Fruit fly (Drosophila melanogaster) whole organism, prepupa: ENCODE measurements around the gene Sik2.
A peak's percentile ranks its signal among the peaks of the same experiment; 100 is the strongest.

ENCODE experiments used
- CG10631 ChIP-seq: fragments of 200-800 bp; sonication (Bioruptor generic); optimal IDR thresholded peaks from 2 replicates; lab custom pipeline; 2016; ENCODE audit warnings: missing biosample characterization, missing genetic modification characterization
- CG10669 ChIP-seq: fragments of 200-800 bp; sonication (Bioruptor generic); optimal IDR thresholded peaks from 3 replicates; lab custom pipeline; 2018; ENCODE audit warnings: missing biosample characterization, mild to moderate bottlenecking, missing genetic modification characterization, moderate library complexity
- CG11902 ChIP-seq: fragments of 200-800 bp; sonication (Bioruptor generic); optimal IDR thresholded peaks from 3 replicates; lab custom pipeline; 2016; ENCODE audit warnings: missing biosample characterization, missing genetic modification characterization
- CG1621 ChIP-seq: fragments of 200-800 bp; sonication (Bioruptor generic); optimal IDR thresholded peaks from 3 replicates; lab custom pipeline; 2018; ENCODE audit warnings: missing biosample characterization, mild to moderate bottlenecking, missing genetic modification characterization
- CG16779 ChIP-seq: fragments of 200-800 bp; sonication (Bioruptor generic); optimal IDR thresholded peaks from 3 replicates; lab custom pipeline; 2017; ENCODE audit warnings: missing biosample characterization, mild to moderate bottlenecking, missing genetic modification characterization
- CG3032 ChIP-seq: fragments of 200-800 bp; optimal IDR thresholded peaks from 2 replicates; lab custom pipeline; 2019; ENCODE audit warnings: missing biosample characterization, mild to moderate bottlenecking, missing genetic modification characterization, moderate library complexity
- CG31627 ChIP-seq: fragments of 200-800 bp; sonication (Bioruptor generic); optimal IDR thresholded peaks from 3 replicates; lab custom pipeline; 2016; ENCODE audit warnings: missing biosample characterization, missing genetic modification characterization
- CG32006 ChIP-seq: fragments of 200-800 bp; sonication (Bioruptor generic); optimal IDR thresholded peaks from 3 replicates; lab custom pipeline; 2017; ENCODE audit warnings: missing biosample characterization, mild to moderate bottlenecking, missing genetic modification characterization
- CG3919 ChIP-seq: fragments of 200-800 bp; sonication (Bioruptor generic); optimal IDR thresholded peaks from 3 replicates; lab custom pipeline; 2016; ENCODE audit warnings: missing biosample characterization, missing genetic modification characterization
- CG4318 ChIP-seq: fragments of 200-800 bp; sonication (Bioruptor generic); optimal IDR thresholded peaks from 3 replicates; lab custom pipeline; 2017; ENCODE audit warnings: missing biosample characterization, mild to moderate bottlenecking, missing genetic modification characterization
- CG6163 ChIP-seq: fragments of 200-800 bp; sonication (Bioruptor generic); IDR thresholded peaks from 3 replicates; pipeline ENCODE4 v1.3.6; 2022; ENCODE audit warnings: missing biosample characterization, missing genetic modification characterization
- CG6276 ChIP-seq: fragments of 200-800 bp; sonication (Bioruptor generic); optimal IDR thresholded peaks from 2 replicates; lab custom pipeline; 2017; ENCODE audit warnings: missing biosample characterization, mild to moderate bottlenecking, missing genetic modification characterization
- CG6792 ChIP-seq: fragments of 200-800 bp; sonication (Bioruptor generic); optimal IDR thresholded peaks from 3 replicates; lab custom pipeline; 2016; ENCODE audit warnings: missing biosample characterization, missing genetic modification characterization
- CG6808 ChIP-seq: fragments of 200-800 bp; sonication (Bioruptor generic); optimal IDR thresholded peaks from 3 replicates; lab custom pipeline; 2017; ENCODE audit warnings: missing biosample characterization, missing genetic modification characterization, mild to moderate bottlenecking, moderate library complexity, missing genetic modification reagents
- CG6854 ChIP-seq: fragments of 200-800 bp; sonication (Bioruptor generic); optimal IDR thresholded peaks from 2 replicates; lab custom pipeline; 2017; ENCODE audit warnings: missing biosample characterization, mild to moderate bottlenecking, missing genetic modification characterization
- CG7368 ChIP-seq: fragments of 200-800 bp; sonication (Bioruptor generic); optimal IDR thresholded peaks from 3 replicates; lab custom pipeline; 2016; ENCODE audit warnings: missing biosample characterization, missing genetic modification characterization
- CG8319 ChIP-seq: fragments of 200-800 bp; sonication (Bioruptor generic); optimal IDR thresholded peaks from 3 replicates; lab custom pipeline; 2016; ENCODE audit warnings: missing biosample characterization, missing genetic modification characterization
- CG8632 ChIP-seq: fragments of 200-800 bp; sonication (Bioruptor generic); optimal IDR thresholded peaks from 3 replicates; lab custom pipeline; 2016; ENCODE audit warnings: missing biosample characterization, missing genetic modification characterization
- CG9139 ChIP-seq: fragments of 200-800 bp; sonication (Bioruptor generic); optimal IDR thresholded peaks from 3 replicates; lab custom pipeline; 2017; ENCODE audit warnings: missing biosample characterization, mild to moderate bottlenecking, missing genetic modification characterization
- Eip75B ChIP-seq: fragments of 200-800 bp; sonication (Bioruptor generic); optimal IDR thresholded peaks from 3 replicates; lab custom pipeline; 2016; ENCODE audit warnings: missing biosample characterization, missing genetic modification characterization
- Ets96B ChIP-seq: fragments of 200-800 bp; optimal IDR thresholded peaks from 2 replicates; lab custom pipeline; 2019; ENCODE audit warnings: missing biosample characterization, mild to moderate bottlenecking, missing genetic modification characterization, moderate library complexity
- Gug ChIP-seq: fragments of 200-800 bp; sonication (Bioruptor generic); IDR thresholded peaks from 2 replicates; pipeline ENCODE4 v1.3.6; 2022; ENCODE audit warnings: missing biosample characterization, missing genetic modification characterization
- Hr38 ChIP-seq: sonication (Bioruptor generic); optimal IDR thresholded peaks from 2 replicates; lab custom pipeline; 2016; ENCODE audit warnings: missing biosample characterization, missing genetic modification characterization
- Hr39 ChIP-seq: fragments of 200-800 bp; sonication (Bioruptor generic); optimal IDR thresholded peaks from 2 replicates; lab custom pipeline; 2016; ENCODE audit warnings: missing biosample characterization, missing genetic modification characterization
- Hr4 ChIP-seq: fragments of 200-800 bp; sonication (Bioruptor generic); optimal IDR thresholded peaks from 3 replicates; lab custom pipeline; 2016; ENCODE audit warnings: missing biosample characterization, missing genetic modification characterization
- Lpt ChIP-seq: fragments of 200-800 bp; sonication (Bioruptor generic); optimal IDR thresholded peaks from 3 replicates; lab custom pipeline; 2016; ENCODE audit warnings: missing biosample characterization, missing genetic modification characterization
- OdsH ChIP-seq: fragments of 200-800 bp; sonication (Bioruptor generic); optimal IDR thresholded peaks from 3 replicates; lab custom pipeline; 2016; ENCODE audit warnings: missing biosample characterization, missing genetic modification characterization
- Smox ChIP-seq: fragments of 200-800 bp; sonication (Bioruptor generic); optimal IDR thresholded peaks from 3 replicates; lab custom pipeline; 2016; ENCODE audit warnings: missing biosample characterization, missing genetic modification characterization
- Sox102F ChIP-seq: fragments of 200-800 bp; sonication (Bioruptor generic); optimal IDR thresholded peaks from 2 replicates; lab custom pipeline; 2016; ENCODE audit warnings: missing biosample characterization, mild to moderate bottlenecking, missing genetic modification characterization
- Sox15 ChIP-seq: fragments of 200-800 bp; sonication (Bioruptor generic); optimal IDR thresholded peaks from 3 replicates; lab custom pipeline; 2016; ENCODE audit warnings: missing biosample characterization, missing genetic modification characterization
- achi ChIP-seq: fragments of 200-800 bp; sonication (Bioruptor generic); optimal IDR thresholded peaks from 3 replicates; lab custom pipeline; 2016; ENCODE audit warnings: missing biosample characterization, missing genetic modification characterization
- acj6 ChIP-seq: fragments of 200-800 bp; sonication (Bioruptor generic); optimal IDR thresholded peaks from 3 replicates; lab custom pipeline; 2016; ENCODE audit warnings: missing biosample characterization, missing genetic modification characterization
- cyc ChIP-seq: fragments of 200-800 bp; sonication (Bioruptor generic); optimal IDR thresholded peaks from 3 replicates; lab custom pipeline; 2016; ENCODE audit warnings: missing biosample characterization, missing genetic modification characterization
- dac ChIP-seq: fragments of 200-800 bp; sonication (Bioruptor generic); optimal IDR thresholded peaks from 2 replicates; lab custom pipeline; 2017; ENCODE audit warnings: missing biosample characterization, mild to moderate bottlenecking, missing genetic modification characterization
- dsx ChIP-seq: fragments of 200-800 bp; optimal IDR thresholded peaks from 3 replicates; lab custom pipeline; 2019; ENCODE audit warnings: missing biosample characterization, mild to moderate bottlenecking, missing genetic modification characterization, moderate library complexity; ENCODE audit not compliant: poor library complexity, severe bottlenecking
- eg ChIP-seq: fragments of 200-800 bp; sonication (Bioruptor generic); IDR thresholded peaks from 3 replicates; pipeline ENCODE4 v1.3.6; 2022; ENCODE audit warnings: missing biosample characterization, missing genetic modification characterization
- esn ChIP-seq: fragments of 200-800 bp; sonication (Bioruptor generic); optimal IDR thresholded peaks from 2 replicates; lab custom pipeline; 2016; ENCODE audit warnings: missing biosample characterization, mild to moderate bottlenecking, missing genetic modification characterization, moderate library complexity
- fd59A ChIP-seq: fragments of 200-800 bp; sonication (Bioruptor generic); optimal IDR thresholded peaks from 2 replicates; lab custom pipeline; 2017; ENCODE audit warnings: missing biosample characterization, mild to moderate bottlenecking, missing genetic modification characterization, missing genetic modification reagents
- fd85E ChIP-seq: fragments of 200-800 bp; sonication (Bioruptor generic); optimal IDR thresholded peaks from 3 replicates; lab custom pipeline; 2016; ENCODE audit warnings: missing biosample characterization, missing genetic modification characterization
- fkh ChIP-seq: fragments of 200-800 bp; sonication (Bioruptor generic); optimal IDR thresholded peaks from 3 replicates; lab custom pipeline; 2017; ENCODE audit warnings: missing biosample characterization, mild to moderate bottlenecking, missing genetic modification characterization, moderate library complexity
- lz ChIP-seq: fragments of 200-800 bp; sonication (Bioruptor generic); optimal IDR thresholded peaks from 3 replicates; lab custom pipeline; 2016; ENCODE audit warnings: missing biosample characterization, missing genetic modification characterization
- ss ChIP-seq, 2 experiments: fragments of 200-800 bp; sonication (Bioruptor generic); optimal IDR thresholded peaks; 2 replicates in 1 of 2; 3 replicates in 1 of 2; lab custom pipeline; 2017 to 2018; ENCODE audit warnings: mild to moderate bottlenecking in 2 of 2, missing biosample characterization in 2 of 2, missing genetic modification characterization in 2 of 2, moderate library complexity in 1 of 2
- topi ChIP-seq: fragments of 200-800 bp; sonication (Bioruptor generic); optimal IDR thresholded peaks from 3 replicates; lab custom pipeline; 2016; ENCODE audit warnings: missing biosample characterization, missing genetic modification characterization
- vri ChIP-seq: fragments of 200-800 bp; sonication (Bioruptor generic); optimal IDR thresholded peaks from 3 replicates; lab custom pipeline; 2016; ENCODE audit warnings: missing biosample characterization, mild to moderate bottlenecking, missing genetic modification characterization

The Sik2 gene

DNA sequence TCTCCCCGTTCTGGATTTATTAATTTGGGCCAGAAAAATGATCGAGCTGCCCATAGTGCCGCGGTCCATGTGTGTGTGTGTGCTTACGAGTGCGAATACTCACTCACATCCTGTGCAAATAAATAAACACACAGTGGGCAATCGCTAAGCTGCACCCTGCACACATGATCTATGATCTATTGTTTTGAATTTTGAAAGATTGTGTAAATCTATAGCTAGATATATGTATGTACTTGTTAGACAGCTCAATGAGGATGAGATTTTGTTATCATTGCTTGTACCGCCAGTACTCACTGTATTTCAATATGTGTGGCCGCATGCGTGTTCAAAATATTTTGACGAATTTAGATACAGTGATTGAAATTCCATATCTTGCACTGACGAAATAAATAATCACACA is 21.4 kb upstream of the Sik2 start (continued):
- TF ChIP-seq eg (GFP tag; lab: Robert Waterston, UW) = peak; percentile 95
- no peak for TF ChIP-seq fd85E (GFP tag; lab: Kevin White, UChicago)
- TF ChIP-seq CG11902 (GFP tag; lab: Kevin White, UChicago) = peak; percentile 79
- peak; percentile 85 for TF ChIP-seq dac
- peak; percentile 85 for TF ChIP-seq Lpt
- peak; percentile 74 for TF ChIP-seq CG8319 (GFP tag; lab: Kevin White, UChicago)
- peak; percentile 90 for TF ChIP-seq CG10669 (GFP tag; lab: Kevin White, UChicago)
- peak; percentile 71 to 88 for TF ChIP-seq ss (GFP tag; optimal IDR thresholded peaks at IDR 0.05; lab: Kevin White, UChicago)
- TF ChIP-seq fd59A (GFP tag; lab: Kevin White, UChicago) = peak; percentile 83
- TF ChIP-seq CG3919 (GFP tag; lab: Kevin White, UChicago) = peak; percentile 86
- TF ChIP-seq Sox102F (GFP tag; lab: Kevin White, UChicago) = peak; percentile 81
- TF ChIP-seq CG7368 (GFP tag; lab: Kevin White, UChicago) = peak; percentile 82
- peak; percentile 93 for TF ChIP-seq Hr39 (GFP tag; lab: Kevin White, UChicago)
- TF ChIP-seq Hr4 (GFP tag; lab: Kevin White, UChicago) = peak; percentile 90
- peak; percentile 67 for TF ChIP-seq Hr38 (GFP tag; lab: Kevin White, UChicago)
- peak; percentile 87 for TF ChIP-seq acj6 (GFP tag; lab: Kevin White, UChicago)
- TF ChIP-seq achi (GFP tag; lab: Kevin White, UChicago) = peak; percentile 82
- peak; percentile 89 for TF ChIP-seq Ets96B
- TF ChIP-seq CG6854 (GFP tag; lab: Kevin White, UChicago) = no peak
- peak; percentile 83 for TF ChIP-seq Eip75B
- TF ChIP-seq cyc (GFP tag; lab: Kevin White, UChicago) = peak; percentile 87
- no peak for TF ChIP-seq CG4318 (GFP tag; lab: Kevin White, UChicago)

DNA sequence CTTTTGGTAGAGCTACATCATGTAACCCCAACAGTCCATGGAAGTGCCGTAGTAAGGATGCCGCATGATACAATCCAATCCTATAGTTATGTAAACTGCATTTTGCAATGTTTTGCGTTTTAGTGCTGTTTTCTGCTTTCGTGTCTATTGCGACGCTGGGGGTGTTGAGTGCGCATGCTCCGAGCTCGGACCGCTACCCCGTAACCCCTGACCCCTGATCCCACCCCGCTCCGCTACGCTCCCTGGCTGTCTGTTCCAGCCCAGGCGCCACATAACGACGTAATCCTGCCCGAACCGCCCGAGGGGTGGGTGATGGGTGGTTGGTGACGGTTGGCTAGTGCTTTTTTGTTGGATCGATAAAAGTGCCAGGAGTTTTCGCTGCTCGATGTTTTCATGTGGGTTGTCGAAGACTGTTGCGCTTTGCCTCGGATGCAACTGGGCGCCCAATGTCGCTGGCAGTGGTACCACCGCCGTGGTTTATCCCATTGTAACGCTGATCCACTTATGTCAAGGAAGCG is 20.2 kb upstream of the Sik2 start:
- TF ChIP-seq CG7368 (GFP tag; lab: Kevin White, UChicago) = no peak
- TF ChIP-seq CG3032 (tag; lab: Kevin White, UChicago) = no peak
- no peak for TF ChIP-seq Lpt
- TF ChIP-seq achi (GFP tag; lab: Kevin White, UChicago) = no peak
- TF ChIP-seq Gug (GFP tag; lab: Robert Waterston, UW) = no peak
- no peak for TF ChIP-seq CG6276
- TF ChIP-seq Sox102F (GFP tag; lab: Kevin White, UChicago) = no peak
- TF ChIP-seq dac = no peak
- no peak for TF ChIP-seq CG31627 (GFP tag; lab: Kevin White, UChicago)
- no peak for TF ChIP-seq CG32006 (GFP tag; lab: Kevin White, UChicago)
- no peak for TF ChIP-seq CG3919 (GFP tag; lab: Kevin White, UChicago)
- no peak for TF ChIP-seq CG6808
- TF ChIP-seq Sox15 (GFP tag; lab: Kevin White, UChicago) = no peak
- TF ChIP-seq CG10669 (GFP tag; lab: Kevin White, UChicago) = no peak
- no peak for TF ChIP-seq CG8632 (GFP tag; lab: Kevin White, UChicago)
- TF ChIP-seq, all 60 proteins: peak for 0

DNA sequence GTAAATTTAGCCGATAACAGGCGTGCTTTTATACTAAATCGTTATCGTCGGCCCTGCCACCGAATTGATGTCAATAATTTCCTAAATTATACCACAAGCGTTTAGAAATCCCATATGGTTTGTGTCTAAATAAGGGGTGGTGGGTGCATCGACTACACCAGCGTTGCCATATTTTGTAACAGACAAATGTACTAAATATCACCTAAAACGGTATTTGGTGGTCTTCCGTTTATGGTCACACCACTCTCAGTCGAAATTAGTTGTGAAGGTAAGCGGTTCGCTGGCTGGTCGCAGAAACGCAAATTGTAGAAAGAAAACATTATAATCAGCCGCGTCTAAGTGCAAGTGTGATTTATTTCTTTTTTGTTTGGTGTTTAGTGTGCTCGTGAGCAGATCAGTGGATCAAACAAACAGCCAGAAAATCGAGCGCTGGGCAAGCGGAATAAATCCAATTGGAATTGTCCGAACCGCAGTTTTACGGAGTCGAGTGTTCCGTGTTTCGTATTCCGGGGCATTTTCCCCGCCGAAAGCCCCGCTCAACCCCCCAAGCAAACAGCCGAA is 18.7 kb upstream of the Sik2 start, which contains the start of the genes CG16903 and Unc-76:
Gene CG16903, minus strand, starts transcription at position 39 of the 561 bp plus-strand sequence.
Gene Unc-76, plus strand, starts transcription at position 244 of the 561 bp plus-strand sequence.
- TF ChIP-seq CG32006 (GFP tag; lab: Kevin White, UChicago) (no peak), esn (GFP tag; lab: Kevin White, UChicago) (peak; percentile 17), CG10631 (no peak), Smox (GFP tag; lab: Kevin White, UChicago) (no peak), CG6163 (0 out of 3 replicates have a peak, but pooled peaks have one; percentile 26), Hr38 (GFP tag; lab: Kevin White, UChicago) (no peak), fkh (GFP tag; lab: Kevin White, UChicago) (peak; percentile 11), CG10669 (GFP tag; lab: Kevin White, UChicago) (no peak), topi (GFP tag; lab: Kevin White, UChicago) (no peak), cyc (GFP tag; lab: Kevin White, UChicago) (no peak), CG6808 (peak; percentile 13), CG8319 (GFP tag; lab: Kevin White, UChicago) (no peak), Hr4 (GFP tag; lab: Kevin White, UChicago) (no peak), CG1621 (tag; lab: Kevin White, UChicago) (peak; percentile 51), achi (GFP tag; lab: Kevin White, UChicago) (no peak), OdsH (GFP tag; lab: Kevin White, UChicago) (no peak), CG9139 (no peak), dsx (GFP tag; lab: Kevin White, UChicago) (peak; percentile 59), Ets96B (peak; percentile 28), dac (no peak), CG3032 (tag; lab: Kevin White, UChicago) (peak; percentile 27), CG16779 (peak; percentile 25), CG6276 (no peak), lz (GFP tag; lab: Kevin White, UChicago) (peak; percentile 21), vri (peak; percentile 51), CG6792 (GFP tag; lab: Kevin White, UChicago) (no peak)
